Fruit fly (Drosophila melanogaster): ENCODE results near the gene ftz-f1.

- TF ChIP-seq CG32121 (GFP tag; IDR thresholded peaks at IDR 0.05) (no peak), CG13204 (GFP tag; optimal IDR thresholded peaks at IDR 0.05) (no peak), fd96Ca (GFP tag; IDR thresholded peaks at IDR 0.05) (no peak), CG12605 (GFP tag; IDR thresholded peaks at IDR 0.05) (no peak), rn (GFP tag; IDR thresholded peaks at IDR 0.05) (no peak), EcR (GFP tag; optimal IDR thresholded peaks at IDR 0.05) (no peak), CG8159 (tag; optimal IDR thresholded peaks at IDR 0.05) (no peak)
Observed at dm6 chr3L:18744188-18744587, 56.9 kb downstream of the ftz-f1 start, which contains the start of gene CG6885.
